Worm (Caenorhabditis elegans): ENCODE results near the gene clc-11.

DNA sequence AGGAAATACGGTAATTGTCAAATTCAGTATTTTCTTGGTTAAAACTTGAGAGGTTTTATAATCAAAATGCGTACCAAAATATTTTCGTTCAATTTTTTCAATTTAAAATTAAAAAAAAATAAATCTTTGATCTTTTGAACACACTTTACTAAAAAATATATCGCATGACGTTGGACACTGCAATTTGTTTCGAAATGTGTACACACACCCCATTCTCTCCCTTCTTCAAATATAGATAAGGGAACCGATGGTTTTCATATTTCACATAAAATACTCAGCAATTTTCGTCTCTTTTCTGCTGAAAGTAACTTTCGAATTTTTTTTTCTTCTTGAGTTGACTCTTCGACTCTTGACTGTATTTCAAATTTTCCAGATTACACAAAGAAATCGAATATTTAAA, 18.0 kb downstream of the clc-11 start:
- TF ChIP-seq W03F9.2 (tag; optimal IDR thresholded peaks at IDR 0.05) (no peak), him-1 (tag; optimal IDR thresholded peaks at IDR 0.05) (no peak)
